Fruit fly (Drosophila melanogaster): Measurements from ENCODE around the gene fusl.

DNA sequence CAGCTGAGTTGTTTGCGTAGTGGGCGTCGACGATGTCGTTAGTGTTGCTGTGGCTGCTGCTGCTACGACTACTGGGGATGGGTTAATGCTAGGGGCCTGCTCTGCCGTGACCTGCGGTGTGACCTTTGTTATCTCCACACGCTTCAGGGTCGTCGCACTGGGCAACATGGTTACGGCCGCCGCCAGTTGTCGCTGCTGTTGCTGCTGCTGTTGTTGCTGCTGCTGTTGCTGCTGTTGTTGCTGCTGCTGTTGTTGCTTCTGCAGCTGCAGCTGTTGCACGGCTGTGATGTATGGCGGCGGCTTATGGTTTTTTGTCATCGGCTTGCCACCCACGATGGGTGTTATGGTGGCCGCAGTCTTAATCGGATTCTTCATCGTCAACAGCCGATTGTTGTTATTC, 17.8 kb downstream of the fusl start:
- TF ChIP-seq CTCF (optimal IDR thresholded peaks at IDR 0.05) (no peak), CG8478 (optimal IDR thresholded peaks at IDR 0.05) (no peak)
